Worm (Caenorhabditis elegans) whole organism, young adult: ENCODE measurements around the gene fem-2.

ENCODE experiments used
- B0336.3 ChIP-seq: fragments of 200-800 bp; sonication (Bioruptor generic); IDR thresholded peaks from 2 replicates; pipeline ENCODE4 v1.3.6; 2022; ENCODE audit warnings: missing genetic modification characterization, missing compliant biosample characterization
- F23B12.7 ChIP-seq: sonication (generic microtip); optimal IDR thresholded peaks from 2 replicates; lab custom pipeline; 2017; ENCODE audit warnings: missing genetic modification characterization, mild to moderate bottlenecking, missing compliant biosample characterization, antibody characterized with exemption, moderate library complexity; ENCODE audit not compliant: insufficient read depth
- F57A8.1 ChIP-seq: fragments of 200-800 bp; sonication (Bioruptor generic); optimal IDR thresholded peaks from 2 replicates; lab custom pipeline; 2018; ENCODE audit warnings: mild to moderate bottlenecking, missing genetic modification characterization, moderate library complexity, missing compliant biosample characterization
- K11D2.4 ChIP-seq: fragments of 200-800 bp; sonication (Bioruptor generic); IDR thresholded peaks from 2 replicates; pipeline ENCODE4 v1.3.6; 2022; ENCODE audit warnings: missing genetic modification reagents, missing genetic modification characterization, missing compliant biosample characterization
- K12H6.12 ChIP-seq: fragments of 200-800 bp; sonication (Bioruptor generic); optimal IDR thresholded peaks from 2 replicates; lab custom pipeline; 2018; ENCODE audit warnings: mild to moderate bottlenecking, missing genetic modification characterization, missing compliant biosample characterization
- Y56A3A.18 ChIP-seq: fragments of 200-800 bp; sonication (Bioruptor generic); IDR thresholded peaks from 2 replicates; pipeline ENCODE4 v1.3.6; 2022; ENCODE audit warnings: missing genetic modification reagents, missing genetic modification characterization, missing compliant biosample characterization
- Y95B8A.8 ChIP-seq: fragments of 200-800 bp; sonication (Bioruptor generic); IDR thresholded peaks from 2 replicates; pipeline ENCODE4 v1.3.6; 2022; ENCODE audit warnings: missing genetic modification reagents, missing genetic modification characterization, missing compliant biosample characterization
- ZK185.1 ChIP-seq: sonication (generic microtip); optimal IDR thresholded peaks from 2 replicates; lab custom pipeline; 2016; ENCODE audit warnings: mild to moderate bottlenecking, missing genetic modification characterization, missing compliant biosample characterization; ENCODE audit not compliant: poor library complexity, severe bottlenecking
- aptf-2 ChIP-seq: fragments of 200-800 bp; sonication (Bioruptor generic); conservative IDR thresholded peaks from 2 replicates; pipeline ENCODE4 v1.3.6; 2022; ENCODE audit warnings: missing genetic modification reagents, missing genetic modification characterization, missing compliant biosample characterization
- atf-7 ChIP-seq: sonication (generic microtip); optimal IDR thresholded peaks from 2 replicates; lab custom pipeline; 2017; ENCODE audit warnings: mild to moderate bottlenecking, missing genetic modification characterization, missing compliant biosample characterization
- attf-5 ChIP-seq: fragments of 200-800 bp; sonication (Bioruptor generic); optimal IDR thresholded peaks from 2 replicates; lab custom pipeline; 2018; ENCODE audit warnings: mild to moderate bottlenecking, missing genetic modification characterization, missing compliant biosample characterization
- attf-6 ChIP-seq: fragments of 200-800 bp; sonication (Bioruptor generic); IDR thresholded peaks from 2 replicates; pipeline ENCODE4 v1.3.6; 2022; ENCODE audit warnings: missing genetic modification reagents, missing genetic modification characterization, missing compliant biosample characterization
- bed-1 ChIP-seq: fragments of 200-800 bp; sonication (Bioruptor generic); IDR thresholded peaks from 2 replicates; pipeline ENCODE4 v1.3.6; 2022; ENCODE audit warnings: missing genetic modification reagents, missing genetic modification characterization, missing compliant biosample characterization
- cebp-2 ChIP-seq: fragments of 200-800 bp; sonication (Bioruptor generic); IDR thresholded peaks from 2 replicates; pipeline ENCODE4 v1.3.6; 2022; ENCODE audit warnings: missing genetic modification characterization, missing compliant biosample characterization
- ceh-40 ChIP-seq: fragments of 200-800 bp; sonication (Bioruptor generic); IDR thresholded peaks from 2 replicates; pipeline ENCODE4 v1.3.6; 2022; ENCODE audit warnings: missing genetic modification characterization, missing compliant biosample characterization
- ceh-79 ChIP-seq: sonication (generic microtip); optimal IDR thresholded peaks from 2 replicates; lab custom pipeline; 2017; ENCODE audit warnings: mild to moderate bottlenecking, missing genetic modification characterization, missing compliant biosample characterization
- dpff-1 ChIP-seq: sonication (generic microtip); optimal IDR thresholded peaks from 2 replicates; lab custom pipeline; 2017; ENCODE audit warnings: mild to moderate bottlenecking, missing genetic modification characterization, missing compliant biosample characterization
- egrh-3 ChIP-seq: fragments of 200-800 bp; sonication (Bioruptor generic); IDR thresholded peaks from 2 replicates; pipeline ENCODE4 v1.3.6; 2022; ENCODE audit warnings: missing genetic modification reagents, missing genetic modification characterization, missing compliant biosample characterization
- gei-17 ChIP-seq: fragments of 200-800 bp; sonication (Bioruptor generic); optimal IDR thresholded peaks from 2 replicates; lab custom pipeline; 2018; ENCODE audit warnings: mild to moderate bottlenecking, missing genetic modification characterization, missing compliant biosample characterization
- hlh-12 ChIP-seq: sonication (generic microtip); optimal IDR thresholded peaks from 2 replicates; lab custom pipeline; 2016; ENCODE audit warnings: missing genetic modification characterization, missing compliant biosample characterization
- hlh-26 ChIP-seq: fragments of 200-800 bp; sonication (Bioruptor generic); conservative IDR thresholded peaks from 2 replicates; pipeline ENCODE4 v1.3.6; 2022; ENCODE audit warnings: missing genetic modification reagents, missing genetic modification characterization, missing compliant biosample characterization
- hrde-1 ChIP-seq: sonication (generic microtip); optimal IDR thresholded peaks from 2 replicates; lab custom pipeline; 2016; ENCODE audit warnings: missing genetic modification characterization, mild to moderate bottlenecking, missing compliant biosample characterization, moderate library complexity, missing genotype, missing genetic modification reagents, borderline replicate concordance
- hsf-1 ChIP-seq: fragments of 200-800 bp; sonication (Bioruptor generic); IDR thresholded peaks from 2 replicates; pipeline ENCODE4 v1.3.6; 2022; ENCODE audit warnings: missing genetic modification reagents, missing genetic modification characterization, missing compliant biosample characterization
- lag-1 ChIP-seq: fragments of 200-800 bp; sonication (Bioruptor generic); IDR thresholded peaks from 2 replicates; pipeline ENCODE4 v1.3.6; 2022; ENCODE audit warnings: missing genetic modification reagents, missing genetic modification characterization, missing compliant biosample characterization
- lin-40 ChIP-seq: sonication (generic microtip); optimal IDR thresholded peaks from 2 replicates; lab custom pipeline; 2016; ENCODE audit warnings: missing genetic modification characterization, mild to moderate bottlenecking, missing compliant biosample characterization, missing genotype, missing genetic modification reagents
- lin-54 ChIP-seq: fragments of 200-800 bp; sonication (Bioruptor generic); optimal IDR thresholded peaks from 2 replicates; lab custom pipeline; 2018; ENCODE audit warnings: mild to moderate bottlenecking, missing genetic modification characterization, missing compliant biosample characterization
- madf-10 ChIP-seq: sonication (generic microtip); optimal IDR thresholded peaks from 2 replicates; lab custom pipeline; 2016; ENCODE audit warnings: mild to moderate bottlenecking, missing genetic modification characterization, missing compliant biosample characterization
- madf-6 ChIP-seq: fragments of 200-800 bp; sonication (Bioruptor generic); IDR thresholded peaks from 2 replicates; pipeline ENCODE4 v1.3.6; 2022; ENCODE audit warnings: missing genetic modification reagents, missing genetic modification characterization, missing compliant biosample characterization
- madf-8 ChIP-seq: fragments of 200-800 bp; sonication (Bioruptor generic); conservative IDR thresholded peaks from 2 replicates; pipeline ENCODE4 v1.3.6; 2022; ENCODE audit warnings: missing genetic modification reagents, missing genetic modification characterization, missing compliant biosample characterization
- nhr-120 ChIP-seq: fragments of 200-800 bp; sonication (Bioruptor generic); IDR thresholded peaks from 2 replicates; pipeline ENCODE4 v1.3.6; 2022; ENCODE audit warnings: missing genetic modification characterization, missing compliant biosample characterization
- nhr-80 ChIP-seq: sonication (generic microtip); optimal IDR thresholded peaks from 2 replicates; lab custom pipeline; 2016; ENCODE audit warnings: missing genetic modification characterization, missing compliant biosample characterization
- nhr-90 ChIP-seq: sonication (generic microtip); optimal IDR thresholded peaks from 2 replicates; lab custom pipeline; 2016; ENCODE audit warnings: missing genotype, mild to moderate bottlenecking, missing genetic modification characterization, missing compliant biosample characterization
- rcor-1 ChIP-seq: fragments of 200-800 bp; sonication (Bioruptor generic); IDR thresholded peaks from 2 replicates; pipeline ENCODE4 v1.3.6; 2022; ENCODE audit warnings: missing genetic modification reagents, missing genetic modification characterization, missing compliant biosample characterization
- snpc-1.3 ChIP-seq: sonication (generic microtip); optimal IDR thresholded peaks from 2 replicates; lab custom pipeline; 2017; ENCODE audit warnings: missing genetic modification characterization, mild to moderate bottlenecking, missing compliant biosample characterization, antibody characterized with exemption, moderate library complexity, missing genotype, missing genetic modification reagents; ENCODE audit not compliant: insufficient read depth
- somi-1 ChIP-seq: fragments of 200-800 bp; sonication (Bioruptor generic); optimal IDR thresholded peaks from 2 replicates; lab custom pipeline; 2018; ENCODE audit warnings: mild to moderate bottlenecking, missing genetic modification characterization, missing compliant biosample characterization
- tlf-1 ChIP-seq: fragments of 200-800 bp; sonication (Bioruptor generic); optimal IDR thresholded peaks from 2 replicates; lab custom pipeline; 2018; ENCODE audit warnings: mild to moderate bottlenecking, missing genetic modification characterization, missing compliant biosample characterization
- unc-62 ChIP-seq: fragments of 150-350 bp; optimal IDR thresholded peaks from 2 replicates; lab custom pipeline; 2014; ENCODE audit warnings: missing biosample characterization, missing genetic modification reagents, missing genetic modification characterization
- ztf-26 ChIP-seq: sonication (generic microtip); optimal IDR thresholded peaks from 2 replicates; lab custom pipeline; 2017; ENCODE audit warnings: missing genetic modification characterization, missing compliant biosample characterization

fem-2 gene

DNA sequence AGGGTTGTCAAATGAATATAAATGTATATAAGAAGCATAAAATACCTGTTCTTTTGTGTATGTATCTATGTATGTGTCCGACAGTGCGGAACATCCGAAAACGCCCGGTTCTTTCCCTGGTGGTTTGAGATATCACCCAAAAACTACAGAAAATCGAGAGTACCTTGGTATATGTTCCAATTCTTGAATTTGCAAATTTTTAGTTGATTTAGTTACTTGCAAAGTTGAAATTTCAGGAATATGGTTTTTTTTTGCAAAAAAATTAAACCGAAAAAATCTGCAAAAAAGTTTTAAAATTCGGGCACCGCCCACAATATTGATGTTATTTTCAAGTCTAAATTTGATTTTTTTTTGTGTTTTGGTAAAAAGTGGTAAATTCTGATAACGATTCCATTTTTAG is 17.0 kb downstream of the fem-2 start, which contains the start of gene T19C3.2:
TSS of gene T19C3.2 (minus strand) at position 101 of the 400 bp plus-strand sequence.
- TF ChIP-seq dpff-1 (tag; lab: Kevin White, UChicago): no peak
- TF ChIP-seq snpc-1.3 (tag; lab: Kevin White, UChicago): no peak
- TF ChIP-seq Y95B8A.8 (GFP tag; lab: Robert Waterston, UW): no peak
- no peak for TF ChIP-seq lin-40 (tag; lab: Kevin White, UChicago)
- no peak for TF ChIP-seq atf-7 (tag; lab: Kevin White, UChicago)
- no peak for TF ChIP-seq hlh-26 (GFP tag; lab: Robert Waterston, UW)
- no peak for TF ChIP-seq Y56A3A.18
- no peak for TF ChIP-seq hsf-1 (GFP tag; lab: Robert Waterston, UW)
- TF ChIP-seq nhr-120 (GFP tag; lab: Robert Waterston, UW): no peak

DNA sequence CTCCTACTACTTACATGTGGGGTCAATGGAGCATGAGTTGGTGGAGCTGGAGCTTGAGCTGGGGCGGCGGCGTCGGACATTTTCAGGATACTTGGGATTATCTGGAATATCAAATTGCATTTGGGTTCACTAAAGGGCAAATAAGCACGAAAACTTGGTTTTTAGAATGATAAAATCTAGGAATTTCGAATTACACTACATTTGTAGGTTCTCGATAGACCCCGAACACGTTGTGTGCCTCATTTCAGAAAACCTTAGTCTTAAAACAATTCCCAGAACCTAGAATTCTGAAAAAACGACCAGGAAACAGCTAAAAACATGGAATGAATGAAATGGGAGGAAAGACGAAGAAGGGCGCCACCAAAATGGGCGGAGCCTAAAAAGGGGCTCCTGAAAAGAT is 20.0 kb downstream of the fem-2 start, which contains the start of gene T19C3.3:
TSS of gene T19C3.3 (minus strand) at position 101 of the 400 bp plus-strand sequence.
- TF ChIP-seq aptf-2 (GFP tag; lab: Robert Waterston, UW) (no peak), ceh-40 (GFP tag; lab: Robert Waterston, UW) (no peak), B0336.3 (GFP tag; lab: Robert Waterston, UW) (no peak), ZK185.1 (tag; lab: Kevin White, UChicago) (no peak), attf-5 (GFP tag; lab: Kevin White, UChicago) (no peak), madf-8 (no peak), egrh-3 (GFP tag; lab: Robert Waterston, UW) (no peak), ztf-26 (no peak), madf-10 (no peak), nhr-80 (tag; lab: Kevin White, UChicago) (no peak), F57A8.1 (GFP tag; lab: Kevin White, UChicago) (no peak), K12H6.12 (tag; lab: Kevin White, UChicago) (no peak), lin-54 (GFP tag; lab: Kevin White, UChicago) (no peak), bed-1 (GFP tag; lab: Robert Waterston, UW) (no peak), nhr-120 (GFP tag; lab: Robert Waterston, UW) (no peak), madf-6 (GFP tag; lab: Robert Waterston, UW) (no peak), lag-1 (GFP tag; lab: Robert Waterston, UW) (no peak)

DNA sequence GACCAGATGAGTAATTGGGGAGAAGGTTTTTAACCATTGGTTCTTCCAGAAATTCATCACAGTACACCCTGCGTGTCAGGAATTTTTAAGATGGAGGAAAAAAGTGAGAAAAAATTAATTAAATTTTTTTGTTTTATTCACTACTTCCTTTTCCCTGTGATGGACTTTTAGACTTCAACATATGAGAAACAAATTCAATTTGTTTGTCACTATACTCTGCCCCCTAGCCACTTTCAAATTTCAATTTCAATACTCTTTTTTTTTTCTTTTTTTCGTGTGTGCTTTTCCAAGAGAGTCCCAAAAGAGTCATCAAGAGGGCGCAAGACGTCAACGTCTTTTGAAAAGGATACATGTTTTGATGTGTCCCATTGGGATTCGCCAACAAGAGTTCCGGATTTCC is 21.7 kb downstream of the fem-2 start:
- no peak for TF ChIP-seq K11D2.4 (GFP tag; lab: Robert Waterston, UW)
- no peak for TF ChIP-seq cebp-2 (GFP tag; lab: Robert Waterston, UW)
- TF ChIP-seq tlf-1 (GFP tag; lab: Kevin White, UChicago): no peak
- TF ChIP-seq F23B12.7 (tag; lab: Kevin White, UChicago): no peak
- TF ChIP-seq attf-6 (GFP tag; lab: Robert Waterston, UW): no peak
- TF ChIP-seq, all 124 proteins: peak for 0

DNA sequence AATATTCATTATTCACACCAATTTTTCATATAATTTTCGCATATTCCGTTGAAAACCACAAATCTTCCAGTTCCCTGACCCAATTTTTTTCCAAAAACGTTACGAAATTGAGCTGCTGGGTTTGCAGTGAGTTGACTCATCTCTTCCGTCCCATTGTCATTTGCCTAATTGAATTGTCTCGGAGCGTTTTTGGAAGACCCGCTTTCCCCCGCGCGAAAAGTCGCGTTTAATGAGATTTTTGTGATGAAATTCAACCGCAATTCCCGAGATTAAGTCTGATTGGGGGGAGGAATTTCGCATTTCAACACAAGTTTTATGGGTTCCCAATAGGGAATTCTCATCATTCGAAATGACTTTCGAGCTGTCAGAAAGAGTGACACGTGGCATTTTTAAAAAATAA is 22.5 kb downstream of the fem-2 start:
- no peak for TF ChIP-seq rcor-1 (GFP tag; lab: Robert Waterston, UW)
- TF ChIP-seq Y95B8A.8 (GFP tag; lab: Robert Waterston, UW): no peak
- TF ChIP-seq hlh-26 (GFP tag; lab: Robert Waterston, UW): no peak
- no peak for TF ChIP-seq hrde-1
- no peak for TF ChIP-seq gei-17
- no peak for TF ChIP-seq madf-10
- no peak for TF ChIP-seq unc-62
- no peak for TF ChIP-seq hlh-12
- no peak for TF ChIP-seq ceh-79 (tag; lab: Kevin White, UChicago)
- TF ChIP-seq somi-1 (GFP tag; lab: Kevin White, UChicago): no peak
- no peak for TF ChIP-seq nhr-90 (tag; lab: Kevin White, UChicago)
- no peak for TF ChIP-seq nhr-80 (tag; lab: Kevin White, UChicago)
